Fruit fly (Drosophila melanogaster) whole organism, adult: ENCODE measurements around the gene CG9555.

ENCODE experiments used
- CG33017 ChIP-seq: fragments of 200-800 bp; sonication (Bioruptor generic); optimal IDR thresholded peaks from 2 replicates; lab custom pipeline; 2018; ENCODE audit warnings: missing biosample characterization, mild to moderate bottlenecking, missing genetic modification characterization, moderate library complexity
- CG7045 ChIP-seq: fragments of 200-800 bp; sonication (Bioruptor generic); optimal IDR thresholded peaks from 2 replicates; lab custom pipeline; 2017; ENCODE audit warnings: missing biosample characterization, mild to moderate bottlenecking, missing genetic modification characterization
- Mnt ChIP-seq: fragments of 200-800 bp; sonication (Bioruptor generic); optimal IDR thresholded peaks from 2 replicates; lab custom pipeline; 2016; ENCODE audit warnings: missing biosample characterization, mild to moderate bottlenecking, missing genetic modification characterization
- bab1 ChIP-seq: fragments of 200-800 bp; sonication (Bioruptor generic); optimal IDR thresholded peaks from 3 replicates; lab custom pipeline; 2019; ENCODE audit warnings: missing biosample characterization, mild to moderate bottlenecking, missing genetic modification characterization, moderate library complexity
- cic ChIP-seq: fragments of 200-800 bp; sonication (Bioruptor generic); optimal IDR thresholded peaks from 2 replicates; lab custom pipeline; 2017; ENCODE audit warnings: missing biosample characterization, mild to moderate bottlenecking, missing genetic modification characterization, moderate library complexity
- cnc ChIP-seq, 2 experiments: fragments of >200 bp; optimal IDR thresholded peaks; 2 replicates each; lab custom pipeline; 2017
- ovo ChIP-seq: fragments of 200-800 bp; sonication (Bioruptor generic); optimal IDR thresholded peaks from 2 replicates; lab custom pipeline; 2016; ENCODE audit warnings: missing biosample characterization, missing genetic modification characterization
- toe ChIP-seq: fragments of 200-800 bp; sonication (Bioruptor generic); optimal IDR thresholded peaks from 2 replicates; lab custom pipeline; 2016; ENCODE audit warnings: missing biosample characterization, missing genetic modification characterization

DNA sequence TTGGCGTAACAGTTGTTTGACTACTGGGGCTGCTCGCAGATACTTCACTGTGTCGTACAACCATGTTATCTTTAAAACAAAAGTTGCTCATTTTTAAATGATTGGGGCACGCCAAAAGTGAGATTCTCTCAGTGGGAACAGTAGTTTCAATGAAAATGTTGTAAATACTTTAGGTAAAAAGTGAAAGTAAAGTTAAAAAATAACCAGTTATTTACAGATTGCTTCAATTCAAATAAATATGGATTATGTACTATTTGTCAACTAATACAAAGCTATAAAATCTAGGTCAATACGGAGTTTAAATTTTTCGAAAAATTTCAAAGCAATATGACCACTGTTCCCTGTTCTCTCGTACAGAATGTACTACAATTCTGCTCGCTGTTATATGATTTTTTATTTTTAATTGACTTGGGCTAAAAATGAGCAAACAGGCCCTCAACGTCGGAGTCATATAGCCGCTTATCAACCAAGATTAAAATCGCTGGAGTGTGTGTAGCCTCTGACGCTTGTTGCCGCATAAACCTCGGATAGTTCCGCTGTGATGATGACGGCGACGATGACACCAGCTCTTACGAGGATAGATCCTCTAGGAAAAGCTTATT is 49.7 kb upstream of the CG9555 start, which contains the start of gene Argl:
- TF ChIP-seq bab1 (GFP tag; lab: Kevin White, UChicago) (no peak), toe (peak; percentile 8), Mnt (GFP tag; lab: Kevin White, UChicago) (peak; percentile 29), cnc (optimal IDR thresholded peaks at IDR 0.05; lab: Kevin White, UChicago) (no peak), CG7045 (peak; percentile 31), ovo (GFP tag; lab: Kevin White, UChicago) (no peak), cic (peak; percentile 93), CG33017 (tag; lab: Kevin White, UChicago) (peak; percentile 66)
